Fruit fly (Drosophila melanogaster) whole organism, embryonic: ENCODE measurements around the gene CG4658.
A peak's percentile ranks its signal among the peaks of the same experiment; 100 is the strongest.

Experiments
- Asciz ChIP-seq: fragments of 200-800 bp; sonication (Bioruptor generic); optimal IDR thresholded peaks from 2 replicates; lab custom pipeline; 2017; ENCODE audit warnings: missing biosample characterization, mild to moderate bottlenecking, missing genetic modification characterization, missing genetic modification reagents
- Atf3 ChIP-seq: fragments of 200-800 bp; sonication (Bioruptor generic); optimal IDR thresholded peaks from 3 replicates; lab custom pipeline; 2016; ENCODE audit warnings: missing biosample characterization, missing genetic modification characterization
- CG11247 ChIP-seq: fragments of 200-800 bp; sonication (Bioruptor generic); IDR thresholded peaks from 2 replicates; pipeline ENCODE4 v1.3.6; 2022; ENCODE audit warnings: missing biosample characterization, missing genetic modification characterization
- CG11560 ChIP-seq: fragments of 200-800 bp; sonication (Bioruptor generic); IDR thresholded peaks from 3 replicates; pipeline ENCODE4 v1.3.6; 2022; ENCODE audit warnings: missing biosample characterization, missing genetic modification characterization
- CG11695 ChIP-seq: fragments of 200-800 bp; sonication (Bioruptor generic); IDR thresholded peaks from 3 replicates; pipeline ENCODE4 v1.3.6; 2022; ENCODE audit warnings: missing biosample characterization, missing genetic modification characterization
- CG12659 ChIP-seq: fragments of 200-800 bp; sonication (Bioruptor generic); optimal IDR thresholded peaks from 3 replicates; lab custom pipeline; 2017; ENCODE audit warnings: mild to moderate bottlenecking, missing biosample characterization, missing genetic modification reagents, missing genetic modification characterization
- CG12942 ChIP-seq: fragments of 200-800 bp; sonication (Bioruptor generic); optimal IDR thresholded peaks from 3 replicates; lab custom pipeline; 2016; ENCODE audit warnings: missing biosample characterization, missing genetic modification characterization
- CG14014 ChIP-seq: fragments of 200-800 bp; sonication (Bioruptor generic); IDR thresholded peaks from 2 replicates; pipeline ENCODE4 v1.3.6; 2022; ENCODE audit warnings: missing biosample characterization, missing genetic modification characterization
- CG14667 ChIP-seq: fragments of 200-800 bp; sonication (Bioruptor generic); IDR thresholded peaks from 2 replicates; pipeline ENCODE4 v1.3.6; 2022; ENCODE audit warnings: missing biosample characterization, missing genetic modification characterization
- CG14965 ChIP-seq: fragments of 200-800 bp; sonication (Bioruptor generic); optimal IDR thresholded peaks from 2 replicates; lab custom pipeline; 2016; ENCODE audit warnings: missing biosample characterization, missing genetic modification characterization, borderline replicate concordance
- CG1602 ChIP-seq: fragments of 200-800 bp; sonication (Bioruptor generic); optimal IDR thresholded peaks from 3 replicates; lab custom pipeline; 2016; ENCODE audit warnings: missing biosample characterization, missing genetic modification characterization
- CG16863 ChIP-seq: fragments of 200-800 bp; sonication (Bioruptor generic); optimal IDR thresholded peaks from 3 replicates; lab custom pipeline; 2016; ENCODE audit warnings: missing biosample characterization, missing genetic modification characterization
- CG17385 ChIP-seq: fragments of 200-800 bp; sonication (Bioruptor generic); optimal IDR thresholded peaks from 3 replicates; lab custom pipeline; 2018; ENCODE audit warnings: missing biosample characterization, mild to moderate bottlenecking, missing genetic modification characterization
- CG17612 ChIP-seq: fragments of 200-800 bp; sonication (Bioruptor generic); IDR thresholded peaks from 2 replicates; pipeline ENCODE4 v1.3.6; 2022; ENCODE audit warnings: missing biosample characterization, missing genetic modification characterization
- CG18619 ChIP-seq: fragments of 200-800 bp; sonication (Bioruptor generic); optimal IDR thresholded peaks from 3 replicates; lab custom pipeline; 2017; ENCODE audit warnings: missing biosample characterization, mild to moderate bottlenecking, missing genetic modification characterization
- CG30020 ChIP-seq: fragments of 200-800 bp; optimal IDR thresholded peaks from 2 replicates; lab custom pipeline; 2019; ENCODE audit warnings: missing biosample characterization, mild to moderate bottlenecking, missing genetic modification characterization, moderate library complexity
- CG31441 ChIP-seq: fragments of 200-800 bp; sonication (Bioruptor generic); IDR thresholded peaks from 2 replicates; pipeline ENCODE4 v1.3.6; 2022; ENCODE audit warnings: missing biosample characterization, missing genetic modification characterization
- CG4424 ChIP-seq: fragments of 200-800 bp; sonication (Bioruptor generic); optimal IDR thresholded peaks from 3 replicates; lab custom pipeline; 2016; ENCODE audit warnings: missing biosample characterization, missing genetic modification characterization
- CG5953 ChIP-seq: fragments of 200-800 bp; sonication (Bioruptor generic); IDR thresholded peaks from 2 replicates; pipeline ENCODE4 v1.3.6; 2022; ENCODE audit warnings: missing biosample characterization, missing genetic modification characterization
- CG6175 ChIP-seq: fragments of 200-800 bp; sonication (Bioruptor generic); IDR thresholded peaks from 3 replicates; pipeline ENCODE4 v1.3.6; 2022; ENCODE audit warnings: missing biosample characterization, missing genetic modification characterization
- CG6272 ChIP-seq: fragments of 200-800 bp; sonication (Bioruptor generic); IDR thresholded peaks from 2 replicates; pipeline ENCODE4 v1.3.6; 2022; ENCODE audit warnings: missing biosample characterization, missing genetic modification characterization
- CG9932 ChIP-seq: fragments of 200-800 bp; sonication (Bioruptor generic); IDR thresholded peaks from 2 replicates; pipeline ENCODE4 v1.3.6; 2022; ENCODE audit warnings: missing biosample characterization, missing genetic modification characterization
- CkIIα-i1 ChIP-seq: fragments of 200-800 bp; sonication (Bioruptor generic); IDR thresholded peaks from 2 replicates; pipeline ENCODE4 v1.3.6; 2022; ENCODE audit warnings: missing biosample characterization, missing genetic modification characterization
- CrebB ChIP-seq: fragments of 200-800 bp; sonication (Bioruptor generic); optimal IDR thresholded peaks from 3 replicates; lab custom pipeline; 2018; ENCODE audit warnings: missing biosample characterization, mild to moderate bottlenecking, missing genetic modification characterization
- Deaf1 ChIP-seq: fragments of 200-800 bp; optimal IDR thresholded peaks from 3 replicates; lab custom pipeline; 2019; ENCODE audit warnings: missing biosample characterization, mild to moderate bottlenecking, missing genetic modification characterization, moderate library complexity
- Dip2 ChIP-seq: fragments of 200-800 bp; sonication (Bioruptor generic); IDR thresholded peaks from 2 replicates; pipeline ENCODE4 v1.3.6; 2022; ENCODE audit warnings: missing biosample characterization, missing genetic modification characterization
- Dll ChIP-seq: fragments of 200-800 bp; sonication (Bioruptor generic); IDR thresholded peaks from 4 replicates; pipeline ENCODE4 v1.3.6; 2022; ENCODE audit warnings: missing biosample characterization, missing genetic modification characterization; ENCODE audit not compliant: partially characterized antibody
- Eip74EF ChIP-seq, 2 experiments: fragments of 200-800 bp in 1 of 2; fragments of >200 bp in 1 of 2; sonication (Bioruptor generic) in 1 of 2; optimal IDR thresholded peaks; 2 replicates each; lab custom pipeline; 2017 to 2019; ENCODE audit warnings: missing biosample characterization in 2 of 2, missing genetic modification characterization in 2 of 2, mild to moderate bottlenecking in 1 of 2, moderate library complexity in 1 of 2
- Hmr ChIP-seq: fragments of 200-800 bp; sonication (Bioruptor generic); optimal IDR thresholded peaks from 3 replicates; lab custom pipeline; 2017; ENCODE audit warnings: mild to moderate bottlenecking, missing biosample characterization, missing genetic modification reagents, missing genetic modification characterization
- Hr39 ChIP-seq: fragments of >200 bp; optimal IDR thresholded peaks from 2 replicates; lab custom pipeline; 2017
- Mrtf ChIP-seq: fragments of 200-800 bp; sonication (Bioruptor generic); IDR thresholded peaks from 3 replicates; pipeline ENCODE4 v1.3.6; 2022; ENCODE audit warnings: missing biosample characterization, missing genetic modification characterization
- Nf-YB ChIP-seq: fragments of 200-800 bp; sonication (Bioruptor generic); optimal IDR thresholded peaks from 3 replicates; lab custom pipeline; 2019; ENCODE audit warnings: missing biosample characterization, mild to moderate bottlenecking, missing genetic modification characterization, moderate library complexity
- Taf1 ChIP-seq: fragments of 200-800 bp; sonication (Bioruptor generic); IDR thresholded peaks from 2 replicates; pipeline ENCODE4 v1.3.6; 2022; ENCODE audit warnings: missing biosample characterization, missing genetic modification characterization
- ara ChIP-seq: fragments of 200-800 bp; sonication (Bioruptor generic); IDR thresholded peaks from 2 replicates; pipeline ENCODE4 v1.3.6; 2022; ENCODE audit warnings: missing biosample characterization, missing genetic modification characterization
- croc ChIP-seq: fragments of 200-800 bp; sonication (Bioruptor generic); conservative IDR thresholded peaks from 3 replicates; pipeline ENCODE4 v1.3.6; 2022; ENCODE audit warnings: missing biosample characterization, missing genetic modification characterization
- dm ChIP-seq: fragments of 200-800 bp; sonication (Bioruptor generic); optimal IDR thresholded peaks from 3 replicates; lab custom pipeline; 2016; ENCODE audit warnings: missing biosample characterization, missing genetic modification characterization
- esg ChIP-seq: fragments of 200-800 bp; sonication (Bioruptor generic); conservative IDR thresholded peaks from 2 replicates; pipeline ENCODE4 v1.3.6; 2022; ENCODE audit warnings: missing biosample characterization, missing genetic modification characterization
- fd102C ChIP-seq: fragments of 200-800 bp; sonication (Bioruptor generic); optimal IDR thresholded peaks from 2 replicates; lab custom pipeline; 2018; ENCODE audit warnings: missing biosample characterization, mild to moderate bottlenecking, missing genetic modification characterization, moderate library complexity
- gcm2 ChIP-seq: fragments of 200-800 bp; sonication (Bioruptor generic); optimal IDR thresholded peaks from 2 replicates; lab custom pipeline; 2016; ENCODE audit warnings: missing biosample characterization, missing genetic modification characterization
- gsb-n ChIP-seq: fragments of 200-800 bp; sonication (Bioruptor generic); optimal IDR thresholded peaks from 3 replicates; lab custom pipeline; 2018; ENCODE audit warnings: missing biosample characterization, mild to moderate bottlenecking, missing genetic modification characterization
- hkb ChIP-seq, 2 experiments: fragments of 200-800 bp in 1 of 2; fragments of >200 bp in 1 of 2; sonication (Bioruptor generic) in 1 of 2; IDR thresholded peaks in 1 of 2; optimal IDR thresholded peaks in 1 of 2; 2 replicates each; pipeline versions ENCODE4 v1.3.6 to Lab custom; 2017 to 2022; ENCODE audit warnings: missing biosample characterization in 1 of 2, missing genetic modification characterization in 1 of 2
- klu ChIP-seq: fragments of 200-800 bp; sonication (Bioruptor generic); IDR thresholded peaks from 2 replicates; pipeline ENCODE4 v1.3.6; 2022; ENCODE audit warnings: missing biosample characterization, missing genetic modification characterization
- lbe ChIP-seq: fragments of 200-800 bp; sonication (Bioruptor generic); optimal IDR thresholded peaks from 2 replicates; lab custom pipeline; 2016; ENCODE audit warnings: missing biosample characterization, mild to moderate bottlenecking, missing genetic modification characterization
- phol ChIP-seq: fragments of 200-800 bp; sonication (Bioruptor generic); optimal IDR thresholded peaks from 3 replicates; lab custom pipeline; 2018; ENCODE audit warnings: missing biosample characterization, mild to moderate bottlenecking, missing genetic modification characterization, moderate library complexity
- pnt ChIP-seq: fragments of 200-800 bp; sonication (Bioruptor generic); optimal IDR thresholded peaks from 3 replicates; lab custom pipeline; 2016; ENCODE audit warnings: missing biosample characterization, missing genetic modification characterization
- scrt ChIP-seq: fragments of 200-800 bp; sonication (Bioruptor generic); optimal IDR thresholded peaks from 2 replicates; lab custom pipeline; 2018; ENCODE audit warnings: missing biosample characterization, mild to moderate bottlenecking, missing genetic modification characterization, moderate library complexity
- tll ChIP-seq, 2 experiments: fragments of 200-800 bp in 1 of 2; fragments of >200 bp in 1 of 2; sonication (Bioruptor generic) in 1 of 2; optimal IDR thresholded peaks; 2 replicates each; lab custom pipeline; 2017 to 2019; ENCODE audit warnings: missing biosample characterization in 2 of 2, missing genetic modification characterization in 2 of 2, mild to moderate bottlenecking in 1 of 2, moderate library complexity in 1 of 2

The CG4658 gene

DNA sequence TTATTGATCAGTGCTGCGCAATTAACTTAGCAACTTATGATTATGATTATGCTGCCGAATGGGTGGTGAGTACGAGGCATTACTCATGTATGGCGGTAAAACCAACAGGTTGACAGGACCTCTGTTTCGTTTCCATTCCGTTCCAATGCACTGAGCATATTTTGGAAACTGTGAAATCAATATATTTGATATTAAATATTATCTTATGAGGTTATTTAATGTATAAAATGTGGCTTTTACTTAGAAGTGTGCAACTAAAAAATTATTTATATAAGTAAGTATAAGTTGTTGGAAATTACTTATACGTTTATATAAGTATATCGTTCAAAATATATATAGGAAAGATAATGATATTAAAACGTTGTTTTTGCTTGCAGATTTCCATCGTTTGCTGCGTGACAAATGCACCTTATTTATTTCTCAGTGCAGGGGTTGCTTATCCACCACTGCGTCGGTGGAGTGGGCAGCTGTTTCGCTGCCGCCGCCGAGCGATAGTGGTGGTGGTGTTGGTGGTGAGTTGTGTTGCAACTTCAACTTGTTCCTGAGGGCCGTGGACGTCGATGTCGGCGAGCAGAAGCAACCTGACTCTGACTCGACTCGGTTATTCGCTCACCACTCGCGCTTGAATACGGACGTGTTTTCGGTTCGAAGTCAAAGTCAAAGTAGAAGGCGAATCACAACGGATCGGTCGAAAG lies 27.3 kb downstream of the CG4658 start, which contains the start of gene bib (continued):
- TF ChIP-seq CG1602 (GFP tag; lab: Kevin White, UChicago): peak; percentile 84
- peak; percentile 96 for TF ChIP-seq CG31441 (GFP tag; lab: Robert Waterston, UW)
- peak; percentile 23; the same call in 1 of the 3 replicates for TF ChIP-seq CG6175 (GFP tag; lab: Robert Waterston, UW)
- TF ChIP-seq Dip2 (GFP tag; lab: Robert Waterston, UW): no peak
- 0 out of 2 replicates have a peak, but pooled peaks have one; percentile 51 for TF ChIP-seq CG5953
- no peak for TF ChIP-seq CG11247 (GFP tag; lab: Robert Waterston, UW)
- TF ChIP-seq gcm2 (GFP tag; lab: Kevin White, UChicago): no peak
- TF ChIP-seq Eip74EF (GFP tag; optimal IDR thresholded peaks at IDR 0.05; lab: Kevin White, UChicago): peak in 1 of 2 experiments; percentile 81
- TF ChIP-seq CkIIα-i1 (GFP tag; lab: Robert Waterston, UW): no peak
- peak; percentile 46; the same call in 1 of the 2 replicates for TF ChIP-seq CG6272 (GFP tag; lab: Robert Waterston, UW)
- TF ChIP-seq Deaf1: peak; percentile 74
- TF ChIP-seq dm: no peak
- peak; percentile 86 for TF ChIP-seq CG18619 (GFP tag; lab: Kevin White, UChicago)
- TF ChIP-seq gsb-n (tag; lab: Kevin White, UChicago): peak; percentile 89
- TF ChIP-seq Hmr: peak; percentile 88
- peak in 1 of 2 experiments; percentile 92 for TF ChIP-seq tll (GFP tag; optimal IDR thresholded peaks at IDR 0.05; lab: Kevin White, UChicago)
- peak; percentile 28 for TF ChIP-seq pnt (GFP tag; lab: Kevin White, UChicago)
- peak; percentile 90 for TF ChIP-seq CG4424
- peak; percentile 60 for TF ChIP-seq esg (GFP tag; lab: Robert Waterston, UW)
- peak; percentile 85 for TF ChIP-seq CG12659
- no peak for TF ChIP-seq CrebB (tag; lab: Kevin White, UChicago)
- TF ChIP-seq CG9932 (GFP tag; lab: Robert Waterston, UW): no peak
- peak; percentile 82 for TF ChIP-seq lbe
- no peak for TF ChIP-seq Atf3 (GFP tag; lab: Kevin White, UChicago)
- no peak for TF ChIP-seq Dll (GFP tag; lab: Robert Waterston, UW)

DNA sequence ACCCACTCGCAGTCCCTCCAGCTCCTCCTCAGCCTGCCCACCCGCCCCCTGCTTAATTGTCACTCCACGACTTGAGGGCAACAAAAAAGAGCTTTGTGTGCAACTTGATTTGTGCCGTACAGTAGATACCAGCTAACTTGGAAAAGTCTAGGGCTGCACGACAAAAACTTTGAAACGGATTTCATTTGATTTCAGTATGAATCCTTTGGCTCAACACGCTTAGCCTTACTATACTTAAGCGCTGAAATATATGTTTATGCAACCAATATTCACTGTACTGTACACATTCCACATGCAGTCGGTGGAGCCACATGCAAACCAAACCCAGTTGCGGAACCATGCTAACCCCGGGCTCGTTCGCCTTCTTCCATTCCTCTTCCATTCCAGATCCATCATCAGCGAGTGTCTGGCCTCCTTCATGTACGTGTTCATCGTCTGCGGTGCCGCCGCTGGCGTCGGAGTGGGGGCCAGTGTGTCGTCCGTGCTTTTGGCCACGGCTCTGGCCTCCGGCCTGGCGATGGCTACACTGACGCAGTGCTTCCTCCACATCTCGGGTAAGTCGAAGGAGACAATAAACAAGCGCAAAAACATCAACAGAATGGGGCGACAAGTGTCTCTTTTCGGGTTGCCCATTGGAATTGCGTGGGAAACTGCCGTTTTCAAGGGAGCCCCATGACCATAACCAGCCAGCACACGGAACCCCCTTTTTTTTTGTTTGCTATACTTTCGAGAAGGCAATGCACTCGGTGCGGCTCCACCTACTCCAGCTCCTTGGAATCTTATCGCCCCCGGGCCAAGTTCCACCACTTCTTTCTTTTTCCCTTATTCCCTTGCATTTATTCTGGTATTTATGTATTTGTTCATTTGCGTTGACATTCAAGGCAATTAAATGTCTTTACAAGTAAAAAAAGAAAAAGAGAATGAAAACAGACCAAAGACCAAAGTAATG lies 29.7 kb downstream of the CG4658 start:
- TF ChIP-seq fd102C (GFP tag; lab: Kevin White, UChicago): no peak
- no peak for TF ChIP-seq CG11695 (GFP tag; lab: Robert Waterston, UW)
- TF ChIP-seq CG12942: peak; percentile 1
- TF ChIP-seq CG14014 (GFP tag; lab: Robert Waterston, UW): no peak
- TF ChIP-seq croc: peak; percentile 68
- TF ChIP-seq Mrtf (GFP tag; lab: Robert Waterston, UW): peak; percentile 37; the same call in 1 of the 3 replicates
- 0 out of 3 replicates have a peak, but pooled peaks have one; percentile 11 for TF ChIP-seq CG11560
- peak; percentile 67 for TF ChIP-seq phol (tag; lab: Kevin White, UChicago)
- peak; percentile 28 for TF ChIP-seq CG17385 (GFP tag; lab: Kevin White, UChicago)
- TF ChIP-seq CG30020 (tag; lab: Kevin White, UChicago): no peak
- TF ChIP-seq Asciz (GFP tag; lab: Kevin White, UChicago): peak; percentile 43
- TF ChIP-seq ara (GFP tag; lab: Robert Waterston, UW): peak; percentile 74
- no peak for TF ChIP-seq CG14965 (GFP tag; lab: Kevin White, UChicago)
- no peak for TF ChIP-seq scrt (GFP tag; lab: Kevin White, UChicago)
- TF ChIP-seq CG16863 (GFP tag; lab: Kevin White, UChicago): peak; percentile 19
- no peak for TF ChIP-seq Taf1
- no peak for TF ChIP-seq Nf-YB (GFP tag; lab: Kevin White, UChicago)
- 0 out of 2 replicates have a peak, but pooled peaks have one; percentile 23 for TF ChIP-seq CG17612 (GFP tag; lab: Robert Waterston, UW)
- no peak for TF ChIP-seq CG1602 (GFP tag; lab: Kevin White, UChicago)
- TF ChIP-seq klu: no peak
- TF ChIP-seq CG14667 (GFP tag; lab: Robert Waterston, UW): peak; percentile 65
- TF ChIP-seq Hr39 (lab: Kevin White, UChicago): no peak
- no peak for TF ChIP-seq hkb (optimal IDR thresholded peaks at IDR 0.05; lab: Kevin White, UChicago)
- TF ChIP-seq hkb (GFP tag; IDR thresholded peaks at IDR 0.05; lab: Robert Waterston, UW): peak; percentile 63
